Fruit fly (Drosophila melanogaster) S2 (cell line): ENCODE results near the gene Art3.

ENCODE experiments used
- CG8478 ChIP-seq: fragments of >200 bp; optimal IDR thresholded peaks from 2 replicates; lab custom pipeline; 2018
- CTCF ChIP-seq, 2 experiments: fragments of >200 bp; optimal IDR thresholded peaks; 2 replicates each; lab custom pipeline; 2018

dm6 chr3R:15218824-15219576 lies 10.2 kb downstream of the Art3 start, which contains the start of the genes SIDL and CG12241:
- no peak for TF ChIP-seq CG8478 (lab: Kevin White, UChicago)
- no peak for TF ChIP-seq CTCF (optimal IDR thresholded peaks at IDR 0.05; lab: Kevin White, UChicago)
